Worm (Caenorhabditis elegans) whole organism, mixed stage, embryonic: ENCODE measurements around the gene sel-2.

Source experiments
- blmp-1 ChIP-seq: fragments of 150-350 bp; optimal IDR thresholded peaks from 2 replicates; lab custom pipeline; 2014; ENCODE audit warnings: missing biosample characterization, missing genetic modification characterization
- ces-1 ChIP-seq: fragments of 150-350 bp; optimal IDR thresholded peaks from 2 replicates; lab custom pipeline; 2014; ENCODE audit warnings: missing biosample characterization, missing genetic modification reagents, missing genetic modification characterization
- lsy-2 ChIP-seq: fragments of 150-350 bp; optimal IDR thresholded peaks from 2 replicates; lab custom pipeline; 2014; ENCODE audit warnings: missing biosample characterization, missing genetic modification characterization
- nhr-28 ChIP-seq: fragments of 150-350 bp; optimal IDR thresholded peaks from 2 replicates; lab custom pipeline; 2014; ENCODE audit warnings: missing biosample characterization, missing genetic modification characterization
- pha-4 ChIP-seq: fragments of 150-350 bp; optimal IDR thresholded peaks from 2 replicates; lab custom pipeline; 2018; ENCODE audit warnings: missing biosample characterization, missing genetic modification reagents, missing genetic modification characterization
- snpc-4 ChIP-seq: fragments of 150-350 bp; optimal IDR thresholded peaks from 2 replicates; lab custom pipeline; 2014; ENCODE audit warnings: missing biosample characterization, missing genetic modification characterization
- ztf-11 ChIP-seq: fragments of 150-350 bp; optimal IDR thresholded peaks from 2 replicates; lab custom pipeline; 2014; ENCODE audit warnings: missing biosample characterization, missing genetic modification characterization

ce11 chrIII:4593098-4593697, 19.0 kb downstream of the sel-2 start, which contains the start of gene erh-2:
- no peak for TF ChIP-seq lsy-2 (tag; lab: Kevin White, UChicago)
- no peak for TF ChIP-seq snpc-4 (tag; lab: Kevin White, UChicago)
- no peak for TF ChIP-seq ztf-11 (tag; lab: Kevin White, UChicago)
- TF ChIP-seq nhr-28 (tag; lab: Kevin White, UChicago) = no peak
- TF ChIP-seq blmp-1 (tag; lab: Kevin White, UChicago) = no peak
- no peak for TF ChIP-seq pha-4 (tag; lab: Kevin White, UChicago)
- TF ChIP-seq ces-1 (GFP tag; lab: Kevin White, UChicago) = no peak
